Worm (Caenorhabditis elegans): ENCODE results near the gene srbc-55.

DNA sequence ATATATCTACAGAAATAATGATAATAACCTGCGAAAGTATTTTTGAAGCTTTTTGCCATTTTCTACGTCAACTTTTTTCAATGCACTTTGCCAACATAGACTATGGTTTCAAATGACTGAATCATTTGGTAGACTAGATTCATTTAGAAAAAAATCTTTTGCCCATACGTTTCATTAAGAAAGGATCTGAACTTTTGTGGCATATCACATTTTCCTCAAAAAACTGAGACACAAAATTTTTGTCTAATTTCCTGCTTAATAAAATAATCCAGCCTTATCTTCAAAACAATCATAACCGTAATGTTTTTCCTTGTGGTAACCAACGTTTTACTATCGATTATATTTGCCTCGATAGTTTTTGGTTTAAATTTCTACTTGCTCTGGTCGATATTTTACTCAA, 3.7 kb downstream of the srbc-55 start, which contains the start of gene srbc-51:
- TF ChIP-seq lsy-2 (tag; optimal IDR thresholded peaks at IDR 0.05): no peak
- TF ChIP-seq nhr-10 (tag; optimal IDR thresholded peaks at IDR 0.05): no peak

All from whole organism, L4 larva.